Fruit fly (Drosophila melanogaster) whole organism, pupa: Measurements from ENCODE around the gene Ctr1B.

Experiments used
- CG10348 ChIP-seq: fragments of 200-800 bp; sonication (Bioruptor generic); IDR thresholded peaks from 2 replicates; pipeline ENCODE4 v1.3.6; 2022; ENCODE audit warnings: missing biosample characterization, missing genetic modification characterization
- CG12605 ChIP-seq: fragments of 200-800 bp; sonication (Bioruptor generic); IDR thresholded peaks from 2 replicates; pipeline ENCODE4 v1.3.6; 2022; ENCODE audit warnings: missing biosample characterization, missing genetic modification characterization
- CG13204 ChIP-seq: fragments of 200-800 bp; sonication (Bioruptor generic); optimal IDR thresholded peaks from 2 replicates; lab custom pipeline; 2018; ENCODE audit warnings: missing biosample characterization, mild to moderate bottlenecking, missing genetic modification characterization, moderate library complexity
- CG14655 ChIP-seq: fragments of 200-800 bp; sonication (Bioruptor generic); optimal IDR thresholded peaks from 3 replicates; lab custom pipeline; 2017; ENCODE audit warnings: mild to moderate bottlenecking, missing biosample characterization, missing genetic modification reagents, missing genetic modification characterization
- CG15710 ChIP-seq: fragments of 200-800 bp; sonication (Bioruptor generic); optimal IDR thresholded peaks from 2 replicates; lab custom pipeline; 2018; ENCODE audit warnings: missing biosample characterization, mild to moderate bottlenecking, missing genetic modification characterization, moderate library complexity
- CG17806 ChIP-seq: fragments of 200-800 bp; sonication (Bioruptor generic); optimal IDR thresholded peaks from 2 replicates; lab custom pipeline; 2018; ENCODE audit warnings: missing biosample characterization, mild to moderate bottlenecking, missing genetic modification characterization, moderate library complexity
- CG32121 ChIP-seq: fragments of 200-800 bp; sonication (Bioruptor generic); IDR thresholded peaks from 2 replicates; pipeline ENCODE4 v1.3.6; 2022; ENCODE audit warnings: missing biosample characterization, missing genetic modification characterization
- CG34367 ChIP-seq: fragments of 200-800 bp; sonication (Bioruptor generic); optimal IDR thresholded peaks from 2 replicates; lab custom pipeline; 2018; ENCODE audit warnings: missing biosample characterization, mild to moderate bottlenecking, missing genetic modification characterization
- CG4496 ChIP-seq: fragments of 200-800 bp; sonication (Bioruptor generic); IDR thresholded peaks from 3 replicates; pipeline ENCODE4 v1.3.6; 2022; ENCODE audit warnings: missing biosample characterization, missing genetic modification characterization
- CG8159 ChIP-seq: fragments of 200-800 bp; sonication (Bioruptor generic); optimal IDR thresholded peaks from 3 replicates; lab custom pipeline; 2018; ENCODE audit warnings: missing biosample characterization, mild to moderate bottlenecking, missing genetic modification characterization, moderate library complexity
- CG8301 ChIP-seq: fragments of 200-800 bp; sonication (Bioruptor generic); optimal IDR thresholded peaks from 2 replicates; lab custom pipeline; 2018; ENCODE audit warnings: missing biosample characterization, mild to moderate bottlenecking, missing genetic modification characterization
- CG9948 ChIP-seq: fragments of 200-800 bp; sonication (Bioruptor generic); optimal IDR thresholded peaks from 2 replicates; lab custom pipeline; 2018; ENCODE audit warnings: missing biosample characterization, mild to moderate bottlenecking, missing genetic modification characterization, moderate library complexity
- D1 ChIP-seq: fragments of 200-800 bp; sonication (Bioruptor generic); optimal IDR thresholded peaks from 2 replicates; lab custom pipeline; 2018; ENCODE audit warnings: missing biosample characterization, mild to moderate bottlenecking, missing genetic modification characterization, moderate library complexity
- EcR ChIP-seq: fragments of 200-800 bp; sonication (Bioruptor generic); optimal IDR thresholded peaks from 3 replicates; lab custom pipeline; 2019; ENCODE audit warnings: missing biosample characterization, missing genetic modification characterization, mild to moderate bottlenecking, moderate library complexity, missing genetic modification reagents
- Ets98B ChIP-seq: fragments of 200-800 bp; sonication (Bioruptor generic); IDR thresholded peaks from 2 replicates; pipeline ENCODE4 v1.3.6; 2022; ENCODE audit warnings: missing biosample characterization, missing genetic modification characterization
- Pif1A ChIP-seq: fragments of 200-800 bp; sonication (Bioruptor generic); optimal IDR thresholded peaks from 3 replicates; lab custom pipeline; 2016; ENCODE audit warnings: missing biosample characterization, missing genetic modification characterization
- Snoo ChIP-seq: fragments of 200-800 bp; sonication (Bioruptor generic); optimal IDR thresholded peaks from 3 replicates; lab custom pipeline; 2017; ENCODE audit warnings: missing biosample characterization, mild to moderate bottlenecking, missing genetic modification characterization, inconsistent platforms
- fd96Ca ChIP-seq: fragments of 200-800 bp; sonication (Bioruptor generic); IDR thresholded peaks from 3 replicates; pipeline ENCODE4 v1.3.6; 2022; ENCODE audit warnings: missing biosample characterization, missing genetic modification characterization
- gl ChIP-seq: fragments of 200-800 bp; sonication (Bioruptor generic); optimal IDR thresholded peaks from 2 replicates; lab custom pipeline; 2018; ENCODE audit warnings: missing biosample characterization, mild to moderate bottlenecking, missing genetic modification characterization

Ctr1B gene

DNA sequence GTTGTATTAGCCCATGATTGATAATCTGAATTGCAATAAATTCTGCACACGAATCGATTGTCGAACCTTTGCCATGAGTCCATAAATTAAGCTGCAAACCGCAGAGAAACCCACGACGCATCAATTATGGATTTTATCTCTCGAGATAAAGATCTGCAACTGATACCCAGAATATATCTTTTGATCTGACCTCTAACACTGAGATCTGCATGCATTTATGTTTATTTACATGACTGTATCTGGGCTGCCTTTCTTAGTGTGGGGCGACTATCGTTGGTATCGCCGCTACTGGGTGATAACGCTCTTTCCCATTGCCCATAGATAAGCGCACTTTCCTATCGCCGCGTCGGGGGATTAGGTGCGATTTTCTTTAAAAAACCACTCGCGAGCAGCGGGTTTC, at the start of gene Ctr1B:
Gene Ctr1B (plus strand): TSS at position 398 of the 400 bp plus-strand sequence.
- TF ChIP-seq CG17806 (tag; lab: Kevin White, UChicago): no peak
- no peak for TF ChIP-seq CG15710
- TF ChIP-seq CG12605: no peak
- TF ChIP-seq D1 (tag; lab: Kevin White, UChicago): no peak
- no peak for TF ChIP-seq CG32121 (GFP tag; lab: Robert Waterston, UW)
- no peak for TF ChIP-seq fd96Ca (GFP tag; lab: Robert Waterston, UW)
- TF ChIP-seq CG4496 (GFP tag; lab: Robert Waterston, UW): no peak

DNA sequence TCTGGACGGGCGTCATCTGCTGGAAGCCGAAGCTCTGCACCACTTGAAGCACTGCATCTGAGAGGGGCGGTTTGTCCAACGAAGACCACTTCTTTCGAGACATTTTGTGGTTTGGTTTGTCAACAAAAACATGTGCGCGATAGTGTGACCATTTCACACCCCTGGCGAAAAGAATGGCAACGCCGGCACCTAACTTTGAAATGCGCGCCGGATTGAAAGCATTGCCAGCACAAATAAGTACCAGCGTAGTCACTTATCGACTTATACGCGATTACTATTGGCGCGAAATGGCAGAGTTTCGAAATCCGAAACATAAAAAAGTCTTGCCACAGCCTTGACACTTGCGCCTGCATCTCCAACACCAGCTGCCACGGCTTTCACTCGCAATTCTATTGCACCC, 47.7 kb upstream of the Ctr1B start, which contains the start of gene CG9630:
Gene CG9630 (minus strand): TSS at position 157 of the 400 bp plus-strand sequence.
- TF ChIP-seq EcR (GFP tag; lab: Kevin White, UChicago) (no peak), Ets98B (GFP tag; lab: Robert Waterston, UW) (no peak), CG32121 (GFP tag; lab: Robert Waterston, UW) (no peak), CG14655 (GFP tag; lab: Kevin White, UChicago) (no peak), CG10348 (no peak), CG34367 (tag; lab: Kevin White, UChicago) (no peak), CG17806 (tag; lab: Kevin White, UChicago) (no peak), CG4496 (GFP tag; lab: Robert Waterston, UW) (no peak), CG8159 (tag; lab: Kevin White, UChicago) (no peak), Snoo (tag; lab: Kevin White, UChicago) (no peak)
- TF ChIP-seq, all 21 proteins: peak for 0

DNA sequence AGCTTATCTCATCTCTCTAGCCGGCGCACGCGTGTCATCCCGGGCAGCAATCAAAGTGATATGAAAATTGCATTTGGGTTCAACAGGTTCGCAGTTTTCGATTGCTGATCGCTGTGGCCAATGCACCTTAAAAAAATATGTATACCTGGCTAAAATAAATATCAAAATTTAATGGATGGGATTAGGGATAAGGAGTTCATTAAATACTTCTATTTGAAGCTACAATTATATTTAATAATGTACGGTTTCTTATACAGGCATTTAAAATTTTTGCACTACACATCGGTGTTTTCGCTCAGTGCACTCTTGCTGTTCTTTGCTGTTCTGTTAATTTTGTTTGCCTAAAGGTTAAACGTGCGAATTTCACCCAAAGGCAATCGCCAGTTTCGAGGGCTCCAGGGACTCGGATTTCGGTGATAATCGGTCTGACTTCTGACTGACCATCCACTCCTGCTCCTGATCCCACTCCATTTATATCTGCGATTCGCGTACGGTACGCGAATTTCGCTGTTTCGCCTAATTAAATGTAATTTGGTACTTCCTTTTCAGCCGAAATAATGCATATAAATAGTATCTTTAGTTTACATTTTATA, 44.7 kb upstream of the Ctr1B start:
- no peak for TF ChIP-seq CG8301 (tag; lab: Kevin White, UChicago)
- peak; percentile 56 for TF ChIP-seq Snoo (tag; lab: Kevin White, UChicago)
- TF ChIP-seq, all 21 proteins: peak for 1

DNA sequence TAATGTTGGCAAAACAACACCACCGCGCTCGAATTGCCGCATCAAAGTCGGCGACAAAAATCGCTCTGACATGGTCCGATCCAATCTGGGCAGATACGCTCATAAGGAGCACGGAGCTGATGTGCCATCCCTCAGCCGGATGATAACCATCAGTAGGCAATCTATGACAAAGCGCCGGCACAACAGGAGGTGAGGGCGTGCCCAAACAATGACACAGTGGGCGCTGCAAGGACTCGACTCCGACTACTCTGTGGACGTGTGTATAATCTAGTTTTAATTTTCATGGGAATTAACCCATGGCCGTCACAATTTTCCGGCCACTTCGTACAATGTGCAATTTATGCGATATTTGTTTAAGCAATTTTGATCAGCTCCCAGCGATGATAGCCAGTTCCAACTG, 42.4 kb upstream of the Ctr1B start:
- no peak for TF ChIP-seq CG10348
- TF ChIP-seq CG15710: no peak
- no peak for TF ChIP-seq CG17806 (tag; lab: Kevin White, UChicago)
- TF ChIP-seq CG14655 (GFP tag; lab: Kevin White, UChicago): no peak

DNA sequence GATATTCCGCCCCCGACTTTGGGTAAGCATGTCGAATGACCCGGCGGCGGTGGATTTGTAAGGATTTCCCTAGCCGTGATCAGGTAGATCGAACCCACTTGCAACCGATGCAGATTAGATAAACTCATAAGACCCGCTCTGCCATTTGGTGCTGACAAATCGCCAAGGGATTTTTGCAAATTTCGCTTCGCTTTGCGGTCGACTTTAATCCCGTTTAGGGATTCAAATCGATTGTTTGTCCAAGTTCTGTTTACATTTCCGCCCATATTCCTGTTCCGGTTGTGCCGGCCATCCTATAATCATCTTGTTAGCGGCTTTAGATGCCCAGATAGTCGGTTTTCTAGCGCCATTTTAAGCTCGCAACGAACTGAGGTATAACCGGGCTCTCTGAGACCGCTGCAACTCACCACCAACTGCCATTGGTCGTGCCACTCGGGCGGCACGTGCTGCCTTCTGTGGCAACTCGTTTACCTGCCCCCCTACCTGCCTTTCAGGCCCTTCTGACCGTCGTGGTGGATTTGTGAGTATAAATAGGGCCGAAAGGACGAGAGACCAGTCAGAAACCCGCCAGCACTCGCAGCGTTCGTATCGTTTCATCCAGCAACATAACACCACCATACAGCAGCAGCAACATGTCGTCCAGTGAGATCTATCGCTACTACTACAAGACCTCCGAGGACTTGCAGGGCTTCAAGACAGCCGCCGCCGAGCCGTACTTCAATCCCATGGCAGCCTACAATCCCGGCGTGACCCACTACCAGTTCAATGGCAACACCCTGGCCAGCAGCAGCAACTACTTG, 39.7 kb upstream of the Ctr1B start, which contains the start of gene ato:
Gene ato (plus strand): TSS at position 559 of the 800 bp plus-strand sequence.
- TF ChIP-seq CG32121 (GFP tag; lab: Robert Waterston, UW) (no peak), CG13204 (GFP tag; lab: Kevin White, UChicago) (peak; percentile 18)

DNA sequence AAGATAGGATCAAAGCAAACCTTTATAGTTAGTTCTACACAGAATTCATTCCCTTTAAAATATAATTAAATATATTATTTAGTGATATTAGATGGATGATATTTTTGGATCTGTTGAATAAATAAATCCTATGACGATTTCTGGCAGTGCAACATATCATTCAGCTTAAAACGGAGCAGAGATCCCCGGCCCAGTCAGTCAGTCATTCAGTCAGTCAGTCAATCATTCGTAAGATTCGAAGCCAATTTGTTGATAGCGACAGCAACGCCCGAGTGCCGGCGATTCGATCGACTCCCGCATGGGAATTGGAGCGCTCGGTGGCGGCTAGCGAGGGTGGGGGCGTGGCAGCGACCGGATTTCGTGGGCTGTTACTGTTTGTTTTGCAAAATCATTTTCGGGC, 37.4 kb upstream of the Ctr1B start:
- TF ChIP-seq CG17806 (tag; lab: Kevin White, UChicago): no peak
- no peak for TF ChIP-seq fd96Ca (GFP tag; lab: Robert Waterston, UW)
- no peak for TF ChIP-seq Snoo (tag; lab: Kevin White, UChicago)
- TF ChIP-seq EcR (GFP tag; lab: Kevin White, UChicago): no peak
- no peak for TF ChIP-seq CG32121 (GFP tag; lab: Robert Waterston, UW)
- TF ChIP-seq CG8159 (tag; lab: Kevin White, UChicago): no peak
- no peak for TF ChIP-seq CG12605
- no peak for TF ChIP-seq D1 (tag; lab: Kevin White, UChicago)
- no peak for TF ChIP-seq CG9948 (tag; lab: Kevin White, UChicago)

DNA sequence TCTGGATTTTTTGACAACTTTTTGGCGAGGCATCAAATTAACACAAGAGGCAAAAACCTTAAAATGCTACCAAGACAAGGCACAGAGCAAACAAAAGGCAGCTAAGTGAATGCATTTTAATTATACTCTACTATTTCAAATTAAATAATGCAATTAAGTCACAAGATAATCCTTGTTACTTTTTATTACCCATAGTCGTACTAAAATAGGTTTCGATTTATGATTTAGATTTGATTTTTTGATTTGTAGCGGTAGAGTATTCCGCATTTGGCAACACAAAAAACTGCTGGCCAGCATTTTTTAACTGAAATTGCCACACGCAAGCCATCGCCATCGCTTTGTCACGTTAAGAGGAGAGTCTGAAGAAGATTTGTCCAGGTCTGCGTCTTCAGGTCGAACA, 34.7 kb upstream of the Ctr1B start:
- TF ChIP-seq Snoo (tag; lab: Kevin White, UChicago) (peak; percentile 13), CG15710 (no peak), CG32121 (GFP tag; lab: Robert Waterston, UW) (no peak), EcR (GFP tag; lab: Kevin White, UChicago) (no peak), gl (no peak), Pif1A (GFP tag; lab: Kevin White, UChicago) (no peak), CG8159 (tag; lab: Kevin White, UChicago) (no peak)

DNA sequence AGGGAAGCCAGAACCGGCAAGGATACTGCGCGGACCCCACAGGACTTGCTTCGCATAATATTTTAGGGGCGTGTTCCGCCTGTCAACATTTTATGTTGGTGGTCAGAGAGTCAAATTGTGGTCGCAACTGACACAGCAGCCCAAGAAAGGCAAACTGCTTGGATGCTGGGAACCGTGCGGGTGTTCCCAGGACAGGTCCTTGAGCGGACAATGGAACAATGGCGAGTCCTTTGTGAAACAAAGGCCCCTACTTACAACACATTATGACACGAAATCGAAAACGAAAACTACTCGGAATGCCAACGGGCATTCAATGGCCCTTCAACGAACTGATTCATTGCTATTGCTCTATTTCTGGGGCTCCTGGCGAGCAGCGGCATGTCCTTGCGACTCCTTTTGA, 33.2 kb upstream of the Ctr1B start:
- no peak for TF ChIP-seq gl
